Worm (Caenorhabditis elegans) whole organism, L4 larva: ENCODE measurements around the gene eri-12.

Experiments used
- ama-1 ChIP-seq: fragments of 150-350 bp; optimal IDR thresholded peaks from 2 replicates; lab custom pipeline; 2014; ENCODE audit warnings: inconsistent platforms, mixed read lengths
- attf-4 ChIP-seq: sonication (generic microtip); optimal IDR thresholded peaks from 3 replicates; lab custom pipeline; 2017; ENCODE audit warnings: missing biosample characterization, missing genetic modification characterization
- ceh-62 ChIP-seq: sonication (generic microtip); optimal IDR thresholded peaks from 2 replicates; lab custom pipeline; 2017; ENCODE audit warnings: missing biosample characterization, missing genetic modification characterization
- ces-1 ChIP-seq: fragments of 150-350 bp; sonication (generic microtip); optimal IDR thresholded peaks from 4 replicates; lab custom pipeline; 2014; ENCODE audit warnings: missing biosample characterization, missing genetic modification reagents, missing genetic modification characterization
- dve-1 ChIP-seq: sonication (generic microtip); optimal IDR thresholded peaks from 2 replicates; lab custom pipeline; 2017; ENCODE audit warnings: antibody characterized with exemption, mild to moderate bottlenecking, missing genetic modification characterization, missing compliant biosample characterization; ENCODE audit not compliant: insufficient read depth
- egl-43 ChIP-seq: fragments of 200-800 bp; sonication (Bioruptor generic); IDR thresholded peaks from 2 replicates; pipeline ENCODE4 v1.3.6; 2022; ENCODE audit warnings: missing genetic modification reagents, missing genetic modification characterization, missing compliant biosample characterization
- lin-13 ChIP-seq: fragments of 150-350 bp; optimal IDR thresholded peaks from 2 replicates; lab custom pipeline; 2014; ENCODE audit warnings: missing biosample characterization, missing genetic modification reagents, missing genetic modification characterization
- lir-3 ChIP-seq: sonication (generic microtip); optimal IDR thresholded peaks from 2 replicates; lab custom pipeline; 2016; ENCODE audit warnings: mild to moderate bottlenecking, missing genetic modification characterization, missing compliant biosample characterization
- mdt-29 ChIP-seq: fragments of 200-800 bp; sonication (Bioruptor generic); IDR thresholded peaks from 2 replicates; pipeline ENCODE4 v1.3.6; 2022; ENCODE audit warnings: missing genetic modification reagents, missing genetic modification characterization, missing compliant biosample characterization
- nhr-42 ChIP-seq: fragments of 200-800 bp; sonication (Bioruptor generic); IDR thresholded peaks from 2 replicates; pipeline ENCODE4 v1.3.6; 2022; ENCODE audit warnings: missing genetic modification characterization, missing compliant biosample characterization
- nhr-76 ChIP-seq: fragments of 150-350 bp; optimal IDR thresholded peaks from 2 replicates; lab custom pipeline; 2014; ENCODE audit warnings: missing biosample characterization, missing genetic modification characterization
- unc-62 ChIP-seq, 3 experiments: fragments of 150-350 bp in 1 of 3; sonication (generic microtip); optimal IDR thresholded peaks in 2 of 3; peaks in 1 of 3; 1 replicate in 1 of 3; 2 replicates in 2 of 3; lab custom pipeline; 2014 to 2017; ENCODE audit warnings: missing biosample characterization in 3 of 3, missing genetic modification characterization in 3 of 3, missing genetic modification reagents in 3 of 3, missing genotype in 1 of 3
- zfp-3 ChIP-seq: fragments of 200-800 bp; sonication (Bioruptor generic); conservative IDR thresholded peaks from 2 replicates; pipeline ENCODE4 v1.3.6; 2022; ENCODE audit warnings: missing genetic modification reagents, missing genetic modification characterization, missing compliant biosample characterization
- ztf-11 ChIP-seq: fragments of 150-350 bp; optimal IDR thresholded peaks from 2 replicates; lab custom pipeline; 2014; ENCODE audit warnings: missing biosample characterization, missing genetic modification characterization

DNA sequence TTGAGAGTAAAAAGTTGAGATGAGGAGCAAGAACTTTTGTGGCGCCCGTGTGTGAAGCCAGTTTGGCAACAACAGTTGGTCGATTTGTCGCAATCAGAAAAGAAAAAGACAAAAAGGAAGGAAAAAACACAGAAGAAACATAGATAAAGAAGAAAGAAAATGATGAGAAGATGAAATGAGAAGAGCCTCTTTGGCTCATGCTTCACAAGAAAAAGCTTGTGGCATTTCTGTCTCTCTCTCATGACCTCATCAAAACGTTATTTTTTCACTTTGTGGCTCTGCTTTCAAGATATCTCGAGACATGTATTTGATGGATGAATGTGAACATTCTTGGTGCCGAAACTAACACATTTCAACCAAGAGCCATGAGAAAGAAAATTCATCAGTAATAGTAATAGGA, 43.6 kb upstream of the eri-12 start:
- TF ChIP-seq egl-43 (no peak), ama-1 (lab: Kevin White, UChicago) (no peak), unc-62 (GFP tag; optimal IDR thresholded peaks at IDR 0.05 in 1 of 2; lab: Kevin White, UChicago) (peak in 1 of 2 experiments; percentile 10), unc-62 (tag; optimal IDR thresholded peaks at IDR 0.05; lab: Kevin White, UChicago) (no peak), attf-4 (tag; lab: Kevin White, UChicago) (no peak), mdt-29 (GFP tag; lab: Robert Waterston, UW) (no peak), zfp-3 (GFP tag; lab: Robert Waterston, UW) (no peak), ceh-62 (tag; lab: Kevin White, UChicago) (no peak), lir-3 (no peak), ztf-11 (no peak), nhr-42 (GFP tag; lab: Robert Waterston, UW) (no peak), lin-13 (GFP tag; lab: Kevin White, UChicago) (no peak), dve-1 (tag; lab: Kevin White, UChicago) (no peak), nhr-76 (tag; lab: Kevin White, UChicago) (no peak), ces-1 (GFP tag; lab: Kevin White, UChicago) (no peak)
